Fruit fly (Drosophila melanogaster) whole organism, embryonic: ENCODE results near the gene CG45011.

ENCODE experiments used
- B-H2 ChIP-seq: fragments of 200-800 bp; sonication (Bioruptor generic); optimal IDR thresholded peaks from 2 replicates; lab custom pipeline; 2018; ENCODE audit warnings: missing biosample characterization, mild to moderate bottlenecking, missing genetic modification characterization
- Bgb ChIP-seq: fragments of 200-800 bp; sonication (Bioruptor generic); IDR thresholded peaks from 2 replicates; pipeline ENCODE4 v1.3.6; 2022; ENCODE audit warnings: missing biosample characterization, missing genetic modification characterization; ENCODE audit not compliant: partially characterized antibody
- CG12155 ChIP-seq: fragments of 200-800 bp; sonication (Bioruptor generic); optimal IDR thresholded peaks from 3 replicates; lab custom pipeline; 2016; ENCODE audit warnings: missing biosample characterization, missing genetic modification characterization
- CG12236 ChIP-seq: fragments of 200-800 bp; sonication (Bioruptor generic); optimal IDR thresholded peaks from 2 replicates; lab custom pipeline; 2016; ENCODE audit warnings: missing biosample characterization, missing genetic modification characterization
- CG12659 ChIP-seq: fragments of 200-800 bp; sonication (Bioruptor generic); optimal IDR thresholded peaks from 3 replicates; lab custom pipeline; 2017; ENCODE audit warnings: mild to moderate bottlenecking, missing biosample characterization, missing genetic modification reagents, missing genetic modification characterization
- CG17361 ChIP-seq: fragments of 200-800 bp; sonication (Bioruptor generic); IDR thresholded peaks from 3 replicates; pipeline ENCODE4 v1.3.6; 2022; ENCODE audit warnings: missing biosample characterization, missing genetic modification characterization
- CG1792 ChIP-seq: fragments of 200-800 bp; sonication (Bioruptor generic); optimal IDR thresholded peaks from 2 replicates; lab custom pipeline; 2016; ENCODE audit warnings: missing biosample characterization, missing genetic modification characterization
- CG18764 ChIP-seq: fragments of 200-800 bp; sonication (Bioruptor generic); optimal IDR thresholded peaks from 3 replicates; lab custom pipeline; 2016; ENCODE audit warnings: missing biosample characterization, missing genetic modification characterization
- CG2712 ChIP-seq: fragments of 200-800 bp; optimal IDR thresholded peaks from 3 replicates; lab custom pipeline; 2019; ENCODE audit warnings: missing biosample characterization, mild to moderate bottlenecking, missing genetic modification characterization, moderate library complexity
- CG3995 ChIP-seq: fragments of 200-800 bp; sonication (Bioruptor generic); optimal IDR thresholded peaks from 3 replicates; lab custom pipeline; 2016; ENCODE audit warnings: missing biosample characterization, missing genetic modification characterization
- CG6683 ChIP-seq: fragments of 200-800 bp; sonication (Bioruptor generic); optimal IDR thresholded peaks from 2 replicates; lab custom pipeline; 2017; ENCODE audit warnings: missing biosample characterization, mild to moderate bottlenecking, missing genetic modification characterization, missing genetic modification reagents
- CG9797 ChIP-seq: fragments of 200-800 bp; sonication (Bioruptor generic); optimal IDR thresholded peaks from 3 replicates; lab custom pipeline; 2018; ENCODE audit warnings: missing biosample characterization, mild to moderate bottlenecking, missing genetic modification characterization
- CHES-1-like ChIP-seq: fragments of 200-800 bp; sonication (Bioruptor generic); optimal IDR thresholded peaks from 2 replicates; lab custom pipeline; 2016; ENCODE audit warnings: missing biosample characterization, missing genetic modification characterization
- Dad ChIP-seq: fragments of 200-800 bp; sonication (Bioruptor generic); optimal IDR thresholded peaks from 3 replicates; lab custom pipeline; 2016; ENCODE audit warnings: missing biosample characterization, missing genetic modification characterization
- Dip3 ChIP-seq: fragments of 200-800 bp; sonication (Bioruptor generic); optimal IDR thresholded peaks from 3 replicates; lab custom pipeline; 2016; ENCODE audit warnings: missing biosample characterization, missing genetic modification characterization
- Dll ChIP-seq: fragments of 200-800 bp; sonication (Bioruptor generic); IDR thresholded peaks from 4 replicates; pipeline ENCODE4 v1.3.6; 2022; ENCODE audit warnings: missing biosample characterization, missing genetic modification characterization; ENCODE audit not compliant: partially characterized antibody
- E2f1 ChIP-seq: fragments of 200-800 bp; sonication (Bioruptor generic); IDR thresholded peaks from 2 replicates; pipeline ENCODE4 v1.3.6; 2022; ENCODE audit warnings: missing biosample characterization, missing genetic modification characterization
- Hmr ChIP-seq: fragments of 200-800 bp; sonication (Bioruptor generic); optimal IDR thresholded peaks from 3 replicates; lab custom pipeline; 2017; ENCODE audit warnings: mild to moderate bottlenecking, missing biosample characterization, missing genetic modification reagents, missing genetic modification characterization
- Max ChIP-seq: fragments of 200-800 bp; sonication (Bioruptor generic); optimal IDR thresholded peaks from 2 replicates; lab custom pipeline; 2016; ENCODE audit warnings: missing biosample characterization, mild to moderate bottlenecking, missing genetic modification characterization
- NC2β ChIP-seq: fragments of 200-800 bp; sonication (Bioruptor generic); optimal IDR thresholded peaks from 2 replicates; lab custom pipeline; 2016; ENCODE audit warnings: missing biosample characterization, missing genetic modification characterization
- Oli ChIP-seq: fragments of 200-800 bp; sonication (Bioruptor generic); optimal IDR thresholded peaks from 2 replicates; lab custom pipeline; 2018; ENCODE audit warnings: missing biosample characterization, mild to moderate bottlenecking, missing genetic modification characterization, moderate library complexity
- Sin3A ChIP-seq: fragments of >200 bp; optimal IDR thresholded peaks from 2 replicates; lab custom pipeline; 2018
- Sry-δ ChIP-seq: fragments of 200-800 bp; sonication (Bioruptor generic); optimal IDR thresholded peaks from 2 replicates; lab custom pipeline; 2016; ENCODE audit warnings: missing biosample characterization, missing genetic modification characterization
- Taf1 ChIP-seq: fragments of 200-800 bp; sonication (Bioruptor generic); IDR thresholded peaks from 2 replicates; pipeline ENCODE4 v1.3.6; 2022; ENCODE audit warnings: missing biosample characterization, missing genetic modification characterization
- Vsx1 ChIP-seq: fragments of 200-800 bp; sonication (Bioruptor generic); optimal IDR thresholded peaks from 2 replicates; lab custom pipeline; 2017; ENCODE audit warnings: missing biosample characterization, mild to moderate bottlenecking, missing genetic modification characterization, missing genetic modification reagents
- az2 ChIP-seq: fragments of 200-800 bp; sonication (Bioruptor generic); optimal IDR thresholded peaks from 3 replicates; lab custom pipeline; 2016; ENCODE audit warnings: missing biosample characterization, missing genetic modification characterization
- emc ChIP-seq: fragments of 200-800 bp; sonication (Bioruptor generic); optimal IDR thresholded peaks from 2 replicates; lab custom pipeline; 2016; ENCODE audit warnings: missing biosample characterization, missing genetic modification characterization
- eyg ChIP-seq: fragments of 200-800 bp; sonication (Bioruptor generic); optimal IDR thresholded peaks from 3 replicates; lab custom pipeline; 2016; ENCODE audit warnings: missing biosample characterization, missing genetic modification characterization
- fu2 ChIP-seq: fragments of 200-800 bp; sonication (Bioruptor generic); optimal IDR thresholded peaks from 2 replicates; lab custom pipeline; 2016; ENCODE audit warnings: missing biosample characterization, missing genetic modification characterization
- ken ChIP-seq: fragments of 200-800 bp; sonication (Bioruptor generic); IDR thresholded peaks from 3 replicates; pipeline ENCODE4 v1.3.6; 2022; ENCODE audit warnings: missing biosample characterization, missing genetic modification characterization
- lilli ChIP-seq: fragments of 200-800 bp; sonication (Bioruptor generic); optimal IDR thresholded peaks from 3 replicates; lab custom pipeline; 2016; ENCODE audit warnings: missing biosample characterization, missing genetic modification characterization
- maf-S ChIP-seq: fragments of 200-800 bp; sonication (Bioruptor generic); optimal IDR thresholded peaks from 2 replicates; lab custom pipeline; 2016; ENCODE audit warnings: missing biosample characterization, missing genetic modification characterization
- nmo ChIP-seq: fragments of 200-800 bp; sonication (Bioruptor generic); optimal IDR thresholded peaks from 2 replicates; lab custom pipeline; 2018; ENCODE audit warnings: missing biosample characterization, mild to moderate bottlenecking, missing genetic modification characterization, moderate library complexity
- oc ChIP-seq: fragments of 200-800 bp; sonication (Bioruptor generic); optimal IDR thresholded peaks from 2 replicates; lab custom pipeline; 2018; ENCODE audit warnings: missing biosample characterization, mild to moderate bottlenecking, missing genetic modification characterization, moderate library complexity
- pho ChIP-seq: fragments of 200-800 bp; sonication (Bioruptor generic); optimal IDR thresholded peaks from 2 replicates; lab custom pipeline; 2016; ENCODE audit warnings: missing biosample characterization, missing genetic modification characterization
- run ChIP-seq: fragments of 200-800 bp; sonication (Bioruptor generic); optimal IDR thresholded peaks from 3 replicates; lab custom pipeline; 2018; ENCODE audit warnings: missing biosample characterization, mild to moderate bottlenecking, missing genetic modification characterization
- sens ChIP-seq: fragments of 200-800 bp; sonication (Bioruptor generic); peaks from one replicate; lab custom pipeline; 2016; ENCODE audit warnings: missing biosample characterization, missing genetic modification characterization
- sna ChIP-seq: fragments of 200-800 bp; sonication (Bioruptor generic); IDR thresholded peaks from 2 replicates; pipeline ENCODE4 v1.3.6; 2022; ENCODE audit warnings: missing biosample characterization, missing genetic modification characterization; ENCODE audit not compliant: partially characterized antibody
- tgo ChIP-seq: fragments of 200-800 bp; sonication (Bioruptor generic); IDR thresholded peaks from 3 replicates; pipeline ENCODE4 v1.3.6; 2022; ENCODE audit warnings: missing biosample characterization, missing genetic modification characterization
- toy ChIP-seq: fragments of 200-800 bp; sonication (Bioruptor generic); IDR thresholded peaks from 2 replicates; pipeline ENCODE4 v1.3.6; 2022; ENCODE audit warnings: missing biosample characterization, missing genetic modification characterization
- trem ChIP-seq: fragments of 200-800 bp; optimal IDR thresholded peaks from 3 replicates; lab custom pipeline; 2019; ENCODE audit warnings: missing biosample characterization, mild to moderate bottlenecking, missing genetic modification characterization, moderate library complexity
- ttk ChIP-seq: fragments of 200-800 bp; sonication (Bioruptor generic); IDR thresholded peaks from 2 replicates; pipeline ENCODE4 v2.1.2; 2022; ENCODE audit warnings: missing biosample characterization, missing genetic modification characterization
- unc-4 ChIP-seq: fragments of 200-800 bp; sonication (Bioruptor generic); IDR thresholded peaks from 2 replicates; pipeline ENCODE4 v1.3.6; 2022; ENCODE audit warnings: missing biosample characterization, missing genetic modification characterization; ENCODE audit not compliant: partially characterized antibody
- zen ChIP-seq: fragments of 200-800 bp; sonication (Bioruptor generic); optimal IDR thresholded peaks from 3 replicates; lab custom pipeline; 2018; ENCODE audit warnings: missing biosample characterization, mild to moderate bottlenecking, missing genetic modification characterization, moderate library complexity

Gene CG45011

dm6 chr2L:11829277-11829676, 4.6 kb upstream of the CG45011 start, which contains the start of gene esc (continued):
- TF ChIP-seq nmo (GFP tag; lab: Kevin White, UChicago) (peak; percentile 62), CHES-1-like (peak; percentile 39), run (no peak), sens (peak; percentile 77), Sry-δ (GFP tag; lab: Kevin White, UChicago) (peak; percentile 59), NC2β (GFP tag; lab: Kevin White, UChicago) (peak; percentile 47), emc (peak; percentile 3), maf-S (peak; percentile 25), CG12659 (GFP tag; lab: Kevin White, UChicago) (peak; percentile 37), Hmr (GFP tag; lab: Kevin White, UChicago) (peak; percentile 38), sna (GFP tag; lab: Robert Waterston, UW) (no peak), Taf1 (GFP tag; lab: Robert Waterston, UW) (no peak), Dll (GFP tag; lab: Robert Waterston, UW) (peak; percentile 16; the same call in 1 of the 4 replicates), tgo (GFP tag; lab: Robert Waterston, UW) (no peak), az2 (no peak), ken (GFP tag; lab: Robert Waterston, UW) (peak; percentile 34; the same call in 1 of the 3 replicates), fu2 (GFP tag; lab: Kevin White, UChicago) (peak; percentile 3), unc-4 (GFP tag; lab: Robert Waterston, UW) (0 out of 2 replicates have a peak, but pooled peaks have one; percentile 29), eyg (GFP tag; lab: Kevin White, UChicago) (no peak), Bgb (GFP tag; lab: Robert Waterston, UW) (peak; percentile 26; the same call in 1 of the 2 replicates), CG12155 (GFP tag; lab: Kevin White, UChicago) (peak; percentile 41), B-H2 (GFP tag; lab: Kevin White, UChicago) (no peak), lilli (peak; percentile 39), ttk (no peak), zen (tag; lab: Kevin White, UChicago) (peak; percentile 62), CG3995 (GFP tag; lab: Kevin White, UChicago) (no peak), trem (tag; lab: Kevin White, UChicago) (peak; percentile 61), Sin3A (peak; percentile 72), pho (GFP tag; lab: Kevin White, UChicago) (peak; percentile 29), CG1792 (GFP tag; lab: Kevin White, UChicago) (peak; percentile 14), CG18764 (peak; percentile 2)

- no peak for TF ChIP-seq Dip3
- TF ChIP-seq CG2712 (tag; lab: Kevin White, UChicago), result no peak
- no peak for TF ChIP-seq CG12236 (GFP tag; lab: Kevin White, UChicago)
- no peak for TF ChIP-seq oc (tag; lab: Kevin White, UChicago)
- TF ChIP-seq CG9797 (GFP tag; lab: Kevin White, UChicago), result no peak
- TF ChIP-seq Max (GFP tag; lab: Kevin White, UChicago), result no peak
- TF ChIP-seq CG6683 (GFP tag; lab: Kevin White, UChicago), result no peak
- no peak for TF ChIP-seq toy (GFP tag; lab: Robert Waterston, UW)
- TF ChIP-seq Dad, result no peak
- no peak for TF ChIP-seq Vsx1 (GFP tag; lab: Kevin White, UChicago)
- TF ChIP-seq E2f1, result no peak
- TF ChIP-seq Oli (tag; lab: Kevin White, UChicago), result no peak
- TF ChIP-seq CG17361 (GFP tag; lab: Robert Waterston, UW), result no peak
These were observed 422 bp downstream of the CG45011 start, which contains the start of gene CG45012 for dm6 chr2L:11834308-11834707. Gene CG45012, plus strand, starts transcription at chr2L:11834608.
